Worm (Caenorhabditis elegans) whole organism, L4 larva: ENCODE measurements around the gene C56C10.6.

ENCODE experiments used
- F44E2.7 ChIP-seq: fragments of 200-800 bp; sonication (Bioruptor generic); IDR thresholded peaks from 2 replicates; pipeline ENCODE4 v2.1.2; 2022; ENCODE audit warnings: missing genetic modification characterization, missing compliant biosample characterization
- R02D3.7 ChIP-seq: fragments of 150-350 bp; sonication (generic microtip); optimal IDR thresholded peaks from 3 replicates; lab custom pipeline; 2014; ENCODE audit warnings: missing biosample characterization, missing genetic modification characterization
- Y48G9A.11 ChIP-seq: fragments of 200-800 bp; sonication (Bioruptor generic); IDR thresholded peaks from 2 replicates; pipeline ENCODE4 v1.3.6; 2022; ENCODE audit warnings: missing genetic modification reagents, missing genetic modification characterization, missing compliant biosample characterization
- Y5F2A.4 ChIP-seq: fragments of 200-800 bp; sonication (Bioruptor generic); optimal IDR thresholded peaks from 2 replicates; lab custom pipeline; 2018; ENCODE audit warnings: mild to moderate bottlenecking, missing genetic modification characterization, missing compliant biosample characterization
- Y75B8A.6 ChIP-seq: fragments of 200-800 bp; sonication (Bioruptor generic); IDR thresholded peaks from 2 replicates; pipeline ENCODE4 v1.3.6; 2022; ENCODE audit warnings: missing genetic modification reagents, missing genetic modification characterization, missing compliant biosample characterization
- aly-2 ChIP-seq: sonication (generic microtip); optimal IDR thresholded peaks from 2 replicates; lab custom pipeline; 2018; ENCODE audit warnings: missing biosample characterization, missing genetic modification characterization
- arid-1 ChIP-seq: fragments of 200-800 bp; sonication (Bioruptor generic); conservative IDR thresholded peaks from 2 replicates; pipeline ENCODE4 v1.3.6; 2022; ENCODE audit warnings: missing genetic modification reagents, missing genetic modification characterization, missing compliant biosample characterization
- attf-4 ChIP-seq: sonication (generic microtip); optimal IDR thresholded peaks from 3 replicates; lab custom pipeline; 2017; ENCODE audit warnings: missing biosample characterization, missing genetic modification characterization
- ceh-44 ChIP-seq: fragments of 200-800 bp; sonication (Bioruptor generic); IDR thresholded peaks from 2 replicates; pipeline ENCODE4 v1.3.6; 2022; ENCODE audit warnings: missing genetic modification reagents, missing genetic modification characterization, missing compliant biosample characterization
- cey-2 ChIP-seq: sonication (generic microtip); optimal IDR thresholded peaks from 3 replicates; lab custom pipeline; 2017; ENCODE audit warnings: missing genetic modification characterization, mild to moderate bottlenecking, missing compliant biosample characterization, antibody characterized with exemption, borderline replicate concordance; ENCODE audit not compliant: insufficient read depth
- ctbp-1 ChIP-seq: fragments of 200-800 bp; sonication (Bioruptor generic); IDR thresholded peaks from 2 replicates; pipeline ENCODE4 v1.3.6; 2022; ENCODE audit warnings: missing genetic modification reagents, missing genetic modification characterization, missing compliant biosample characterization
- daf-16 ChIP-seq, 3 experiments: sonication (generic microtip); optimal IDR thresholded peaks; 2 replicates each; lab custom pipeline; 2016 to 2017; ENCODE audit warnings: missing genetic modification characterization in 3 of 3, missing genetic modification reagents in 3 of 3, mild to moderate bottlenecking in 2 of 3, missing compliant biosample characterization in 2 of 3, missing biosample characterization in 1 of 3, moderate library complexity in 1 of 3
- daf-19 ChIP-seq: fragments of 200-800 bp; sonication (Bioruptor generic); conservative IDR thresholded peaks from 2 replicates; pipeline ENCODE4 v1.3.6; 2022; ENCODE audit warnings: missing genetic modification characterization, missing compliant biosample characterization
- daf-8 ChIP-seq: fragments of 200-800 bp; sonication (Bioruptor generic); IDR thresholded peaks from 2 replicates; pipeline ENCODE4 v1.3.6; 2022; ENCODE audit warnings: missing genetic modification characterization, missing compliant biosample characterization
- dmd-6 ChIP-seq: fragments of 200-800 bp; sonication (Bioruptor generic); IDR thresholded peaks from 2 replicates; pipeline ENCODE4 v1.3.6; 2022; ENCODE audit warnings: missing genetic modification reagents, missing genetic modification characterization, missing compliant biosample characterization
- dmd-8 ChIP-seq: fragments of 200-800 bp; sonication (Bioruptor generic); IDR thresholded peaks from 2 replicates; pipeline ENCODE4 v1.3.6; 2022; ENCODE audit warnings: missing genetic modification characterization, missing compliant biosample characterization
- dmd-9 ChIP-seq: fragments of 200-800 bp; sonication (Bioruptor generic); IDR thresholded peaks from 2 replicates; pipeline ENCODE4 v1.3.6; 2022; ENCODE audit warnings: missing genetic modification reagents, missing genetic modification characterization, missing compliant biosample characterization
- dpl-1 ChIP-seq: fragments of 150-350 bp; optimal IDR thresholded peaks from 2 replicates; lab custom pipeline; 2014; ENCODE audit warnings: missing biosample characterization, missing genetic modification reagents, missing genetic modification characterization
- duxl-1 ChIP-seq: sonication (generic microtip); optimal IDR thresholded peaks from 2 replicates; lab custom pipeline; 2016; ENCODE audit warnings: mild to moderate bottlenecking, missing genetic modification characterization, moderate library complexity, missing compliant biosample characterization; ENCODE audit not compliant: poor library complexity
- egl-27 ChIP-seq: sonication (generic microtip); optimal IDR thresholded peaks from 3 replicates; lab custom pipeline; 2017; ENCODE audit warnings: missing biosample characterization, missing genetic modification reagents, missing genetic modification characterization
- fkh-10 ChIP-seq: fragments of 150-350 bp; optimal IDR thresholded peaks from 2 replicates; lab custom pipeline; 2014; ENCODE audit warnings: missing biosample characterization, missing genetic modification reagents, missing genetic modification characterization
- fos-1 ChIP-seq: fragments of 150-350 bp; optimal IDR thresholded peaks from 2 replicates; lab custom pipeline; 2014; ENCODE audit warnings: missing biosample characterization, missing genetic modification characterization
- hlh-11 ChIP-seq: fragments of 200-800 bp; sonication (Bioruptor generic); optimal IDR thresholded peaks from 2 replicates; lab custom pipeline; 2018; ENCODE audit warnings: mild to moderate bottlenecking, missing genetic modification characterization, missing compliant biosample characterization
- lin-15B ChIP-seq: fragments of 150-350 bp; sonication (generic microtip); optimal IDR thresholded peaks from 3 replicates; lab custom pipeline; 2014; ENCODE audit warnings: missing biosample characterization, missing genetic modification characterization
- lin-38 ChIP-seq: fragments of 200-800 bp; sonication (Bioruptor generic); IDR thresholded peaks from 2 replicates; pipeline ENCODE4 v1.3.6; 2022; ENCODE audit warnings: missing genetic modification reagents, missing genetic modification characterization, missing compliant biosample characterization
- lsy-2 ChIP-seq, 2 experiments: fragments of 150-350 bp in 1 of 2; sonication (generic microtip) in 1 of 2; optimal IDR thresholded peaks; 2 replicates each; lab custom pipeline; 2014 to 2017; ENCODE audit warnings: missing biosample characterization in 2 of 2, missing genetic modification characterization in 2 of 2
- madf-9 ChIP-seq: fragments of 200-800 bp; sonication (Bioruptor generic); conservative IDR thresholded peaks from 2 replicates; pipeline ENCODE4 v1.3.6; 2022; ENCODE audit warnings: missing genetic modification reagents, missing genetic modification characterization, missing compliant biosample characterization
- mdl-1 ChIP-seq, 2 experiments: fragments of 150-350 bp in 1 of 2; sonication (generic microtip) in 1 of 2; optimal IDR thresholded peaks; 2 replicates each; lab custom pipeline; 2014 to 2017; ENCODE audit warnings: missing biosample characterization in 2 of 2, missing genetic modification characterization in 2 of 2
- mxl-3 ChIP-seq: fragments of 200-800 bp; sonication (Bioruptor generic); optimal IDR thresholded peaks from 2 replicates; lab custom pipeline; 2018; ENCODE audit warnings: mild to moderate bottlenecking, missing genetic modification characterization, missing compliant biosample characterization
- nhr-28 ChIP-seq: fragments of 150-350 bp; optimal IDR thresholded peaks from 2 replicates; lab custom pipeline; 2014; ENCODE audit warnings: missing biosample characterization, missing genetic modification characterization
- nhr-48 ChIP-seq: sonication (generic microtip); optimal IDR thresholded peaks from 2 replicates; lab custom pipeline; 2016; ENCODE audit warnings: mild to moderate bottlenecking, missing genetic modification characterization, missing compliant biosample characterization
- nhr-6 ChIP-seq: fragments of 150-350 bp; optimal IDR thresholded peaks from 2 replicates; lab custom pipeline; 2014; ENCODE audit warnings: missing biosample characterization, missing genetic modification characterization
- nhr-76 ChIP-seq: fragments of 150-350 bp; optimal IDR thresholded peaks from 2 replicates; lab custom pipeline; 2014; ENCODE audit warnings: missing biosample characterization, missing genetic modification characterization
- skn-1 ChIP-seq: fragments of 150-350 bp; optimal IDR thresholded peaks from 2 replicates; lab custom pipeline; 2014; ENCODE audit warnings: missing biosample characterization, missing genetic modification characterization
- snpc-1.2 ChIP-seq: fragments of 200-800 bp; sonication (Bioruptor generic); IDR thresholded peaks from 2 replicates; pipeline ENCODE4 v1.3.6; 2022; ENCODE audit warnings: missing genetic modification reagents, missing genetic modification characterization, missing compliant biosample characterization
- spr-1 ChIP-seq: sonication (generic microtip); optimal IDR thresholded peaks from 2 replicates; lab custom pipeline; 2016; ENCODE audit warnings: mild to moderate bottlenecking, missing genetic modification characterization, missing compliant biosample characterization
- spr-3 ChIP-seq: fragments of 200-800 bp; sonication (Bioruptor generic); optimal IDR thresholded peaks from 2 replicates; lab custom pipeline; 2018; ENCODE audit warnings: mild to moderate bottlenecking, missing genetic modification characterization, missing compliant biosample characterization
- tra-1 ChIP-seq: fragments of 200-800 bp; sonication (Bioruptor generic); IDR thresholded peaks from 2 replicates; pipeline ENCODE4 v1.3.6; 2022; ENCODE audit warnings: missing genetic modification reagents, missing genetic modification characterization, missing compliant biosample characterization
- unc-130 ChIP-seq: sonication (generic microtip); optimal IDR thresholded peaks from 2 replicates; lab custom pipeline; 2016; ENCODE audit warnings: missing genetic modification reagents, missing genetic modification characterization, missing compliant biosample characterization
- unc-39 ChIP-seq: sonication (generic microtip); optimal IDR thresholded peaks from 2 replicates; lab custom pipeline; 2017; ENCODE audit warnings: missing biosample characterization, missing genetic modification characterization
- zfp-2 ChIP-seq: sonication (generic microtip); optimal IDR thresholded peaks from 2 replicates; lab custom pipeline; 2016; ENCODE audit warnings: mild to moderate bottlenecking, missing genetic modification characterization, missing compliant biosample characterization
- zip-2 ChIP-seq: fragments of 150-350 bp; optimal IDR thresholded peaks from 2 replicates; lab custom pipeline; 2014; ENCODE audit warnings: missing biosample characterization, missing genetic modification characterization
- ztf-11 ChIP-seq: fragments of 150-350 bp; optimal IDR thresholded peaks from 2 replicates; lab custom pipeline; 2014; ENCODE audit warnings: missing biosample characterization, missing genetic modification characterization
- ztf-7 ChIP-seq: fragments of 150-350 bp; optimal IDR thresholded peaks from 2 replicates; lab custom pipeline; 2014; ENCODE audit warnings: missing biosample characterization, missing genetic modification characterization

The C56C10.6 gene

DNA sequence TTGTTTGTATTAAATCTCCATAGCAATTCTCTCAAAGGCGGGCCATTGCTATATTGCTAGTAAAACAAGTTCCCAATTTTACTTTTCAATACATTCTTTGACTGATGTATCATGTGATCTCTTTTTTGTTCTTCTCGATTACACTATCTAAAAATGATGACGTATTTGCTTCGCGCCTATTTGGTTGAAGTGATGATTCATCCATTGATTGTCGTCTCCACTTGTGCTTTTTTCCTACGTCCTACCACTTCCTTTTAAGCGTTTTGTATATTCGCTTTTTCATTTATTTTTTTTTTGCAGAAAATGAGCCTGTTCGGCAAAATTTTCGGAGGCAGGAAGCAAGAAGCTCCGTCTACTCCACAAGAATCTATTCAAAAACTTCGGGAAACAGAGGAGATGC is 8.3 kb upstream of the C56C10.6 start, which contains the start of gene vps-32.1:
vps-32.1 (plus strand) TSS at position 301 of the 400 bp plus-strand sequence.
- TF ChIP-seq aly-2 (tag; lab: Kevin White, UChicago) (no peak), daf-16 (GFP tag; optimal IDR thresholded peaks at IDR 0.05; lab: Kevin White, UChicago) (no peak), daf-16 (tag; optimal IDR thresholded peaks at IDR 0.05; lab: Kevin White, UChicago) (peak; percentile 34), lsy-2 (tag; optimal IDR thresholded peaks at IDR 0.05; lab: Kevin White, UChicago) (peak in 1 of 2 experiments; percentile 6), duxl-1 (no peak), nhr-6 (peak; percentile 1), ztf-11 (no peak), ztf-7 (no peak), dpl-1 (GFP tag; lab: Kevin White, UChicago) (no peak), attf-4 (no peak), snpc-1.2 (GFP tag; lab: Robert Waterston, UW) (no peak), Y5F2A.4 (GFP tag; lab: Kevin White, UChicago) (no peak), ceh-44 (GFP tag; lab: Robert Waterston, UW) (no peak), mxl-3 (no peak), madf-9 (GFP tag; lab: Robert Waterston, UW) (no peak), Y75B8A.6 (GFP tag; lab: Robert Waterston, UW) (no peak), spr-3 (GFP tag; lab: Kevin White, UChicago) (no peak), fkh-10 (GFP tag; lab: Kevin White, UChicago) (no peak), fos-1 (tag; lab: Kevin White, UChicago) (peak; percentile 42), ctbp-1 (no peak), Y48G9A.11 (no peak), dmd-8 (no peak), lin-38 (GFP tag; lab: Robert Waterston, UW) (no peak), dmd-6 (GFP tag; lab: Robert Waterston, UW) (peak; percentile 30), F44E2.7 (GFP tag; lab: Robert Waterston, UW) (no peak), R02D3.7 (tag; lab: Kevin White, UChicago) (no peak), nhr-48 (tag; lab: Kevin White, UChicago) (no peak), tra-1 (GFP tag; lab: Robert Waterston, UW) (no peak), daf-19 (GFP tag; lab: Robert Waterston, UW) (no peak), dmd-9 (GFP tag; lab: Robert Waterston, UW) (0 out of 2 replicates have a peak, but pooled peaks have one; percentile 18), spr-1 (tag; lab: Kevin White, UChicago) (no peak), arid-1 (no peak), unc-39 (tag; lab: Kevin White, UChicago) (no peak), lin-15B (no peak), skn-1 (tag; lab: Kevin White, UChicago) (no peak), zfp-2 (no peak), egl-27 (tag; lab: Kevin White, UChicago) (no peak), nhr-76 (tag; lab: Kevin White, UChicago) (no peak), daf-8 (GFP tag; lab: Robert Waterston, UW) (no peak), nhr-28 (tag; lab: Kevin White, UChicago) (no peak), unc-130 (no peak), mdl-1 (tag; optimal IDR thresholded peaks at IDR 0.05; lab: Kevin White, UChicago) (no peak), zip-2 (tag; lab: Kevin White, UChicago) (no peak), hlh-11 (no peak), cey-2 (tag; lab: Kevin White, UChicago) (no peak)
